Fruit fly (Drosophila melanogaster): ENCODE measurements around the gene Pex3.

- no peak for TF ChIP-seq CG33017 (tag; optimal IDR thresholded peaks at IDR 0.05)
- TF ChIP-seq cic (GFP tag; optimal IDR thresholded peaks at IDR 0.05): no peak
- TF ChIP-seq CG12768 (GFP tag; optimal IDR thresholded peaks at IDR 0.05): no peak
Observed at dm6 chr3L:15189707-15190106, 45.6 kb downstream of the Pex3 start.
